Worm (Caenorhabditis elegans) whole organism, midembryonic: ENCODE measurements around the gene srbc-17.

ENCODE experiments used
- cog-1 ChIP-seq: sonication (generic microtip); optimal IDR thresholded peaks from 2 replicates; lab custom pipeline; 2016; ENCODE audit warnings: missing genetic modification characterization, missing compliant biosample characterization
- flt-1 ChIP-seq: fragments of 200-800 bp; sonication (Bioruptor generic); IDR thresholded peaks from 2 replicates; pipeline ENCODE4 v1.3.6; 2022; ENCODE audit warnings: missing genetic modification characterization, missing compliant biosample characterization

DNA sequence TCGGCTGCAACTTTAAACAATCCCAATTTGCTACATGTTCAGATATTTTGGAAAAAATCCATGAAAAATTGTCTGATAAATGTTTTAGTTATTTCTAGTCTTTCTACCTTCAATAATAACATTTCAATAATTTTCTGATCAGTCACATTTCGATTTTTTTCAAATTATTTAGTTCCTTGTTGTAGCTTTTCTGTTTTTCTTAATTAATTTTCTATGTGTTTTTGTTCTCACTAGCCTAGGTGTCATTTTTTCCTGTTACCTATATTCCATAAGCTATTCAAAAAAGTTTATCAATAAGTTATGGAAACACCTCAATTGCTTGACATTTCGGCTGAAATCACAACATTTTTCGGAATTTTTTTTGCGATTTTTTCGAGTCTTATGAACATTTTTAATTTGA lies 24.2 kb upstream of the srbc-17 start, which contains the start of gene srbc-23:
- TF ChIP-seq flt-1 (no peak), cog-1 (tag; lab: Kevin White, UChicago) (no peak)
